Worm (Caenorhabditis elegans) whole organism, L4/young adult: Measurements from ENCODE around the gene hlh-30.

Source experiments
- W03F9.2 ChIP-seq: fragments of 150-350 bp; optimal IDR thresholded peaks from 2 replicates; lab custom pipeline; 2014; ENCODE audit warnings: missing biosample characterization, missing genetic modification characterization
- dao-5 ChIP-seq: sonication (generic microtip); optimal IDR thresholded peaks from 2 replicates; lab custom pipeline; 2016; ENCODE audit warnings: missing genotype, missing genetic modification characterization, moderate library complexity, missing compliant biosample characterization
- him-1 ChIP-seq: sonication (generic microtip); optimal IDR thresholded peaks from 2 replicates; lab custom pipeline; 2016; ENCODE audit warnings: missing genotype, missing genetic modification reagents, missing genetic modification characterization, missing compliant biosample characterization

The hlh-30 gene

ce11 chrIV:3999662-4000061 lies 35.1 kb downstream of the hlh-30 start:
- TF ChIP-seq him-1 (no peak), dao-5 (tag; lab: Kevin White, UChicago) (no peak)

DNA sequence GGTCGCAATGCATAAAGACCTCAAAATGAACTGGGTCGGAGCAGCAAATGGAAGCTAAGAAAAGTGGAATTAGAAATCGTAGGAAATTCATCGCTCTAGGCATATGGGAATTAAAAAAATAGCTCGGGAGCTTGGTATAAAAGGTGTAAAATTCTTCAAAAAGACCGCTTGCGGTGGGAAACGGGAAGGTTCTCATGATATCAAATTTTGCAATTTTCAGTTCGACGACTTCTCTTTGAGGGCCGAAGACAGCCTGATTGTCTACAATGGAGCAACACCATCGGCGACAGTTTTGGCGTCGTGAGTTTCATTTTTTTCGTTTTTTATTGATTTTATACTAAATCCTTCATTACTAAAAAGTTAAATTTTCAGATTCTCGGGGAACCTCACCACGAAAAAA lies 36.2 kb downstream of the hlh-30 start, which contains the start of gene F47C12.8:
F47C12.8 (minus strand) TSS at position 101 of the 400 bp plus-strand sequence.
- TF ChIP-seq W03F9.2 (tag; lab: Kevin White, UChicago) (no peak), dao-5 (tag; lab: Kevin White, UChicago) (no peak), him-1 (no peak)

DNA sequence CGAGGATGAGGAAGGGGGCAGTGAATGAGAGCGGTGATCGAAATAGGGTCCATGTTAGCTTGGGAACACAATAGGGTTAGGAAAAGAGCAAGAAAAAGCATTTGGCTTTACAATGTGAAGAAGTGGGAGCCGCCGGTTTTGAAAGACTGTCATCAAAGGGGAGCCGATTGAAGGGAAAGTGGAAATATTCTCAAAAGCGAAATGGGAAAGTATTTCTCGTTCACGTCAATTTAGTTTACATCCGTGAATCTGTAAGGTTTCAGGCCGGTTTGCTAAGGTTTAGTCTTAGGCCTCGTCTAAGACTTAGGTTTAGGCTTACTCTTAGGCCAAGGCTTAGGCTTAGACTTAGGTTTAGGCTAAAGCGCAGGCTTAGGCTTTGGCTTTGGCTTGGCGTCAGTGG lies 39.4 kb downstream of the hlh-30 start, which contains the start of gene F47C12.7:
F47C12.7 (minus strand) TSS at position 101 of the 400 bp plus-strand sequence.
- TF ChIP-seq him-1 = no peak
- no peak for TF ChIP-seq W03F9.2 (tag; lab: Kevin White, UChicago)
- no peak for TF ChIP-seq dao-5 (tag; lab: Kevin White, UChicago)

DNA sequence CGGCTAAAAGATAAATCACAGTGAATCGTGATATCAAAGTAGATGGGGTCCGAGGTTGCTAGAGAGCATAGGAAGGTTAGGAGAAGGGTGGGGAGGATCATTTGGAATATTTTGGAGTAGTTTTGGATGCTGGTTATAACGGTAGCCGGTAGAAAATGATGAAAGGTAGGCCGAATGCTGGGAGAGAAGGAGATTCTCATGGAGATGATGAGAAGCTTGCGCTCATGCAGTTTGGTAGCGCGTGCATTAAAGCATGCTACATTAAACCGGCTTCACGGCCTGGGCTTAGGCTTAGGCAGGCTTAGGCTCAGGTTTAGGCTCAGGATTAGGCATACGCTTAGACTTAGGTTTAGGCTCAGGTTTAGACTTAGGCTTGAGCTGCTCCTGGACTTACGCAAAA lies 40.4 kb downstream of the hlh-30 start, which contains the start of gene F47C12.13:
F47C12.13 (minus strand) TSS at position 101 of the 400 bp plus-strand sequence.
- TF ChIP-seq W03F9.2 (tag; lab: Kevin White, UChicago) (no peak), him-1 (no peak), dao-5 (tag; lab: Kevin White, UChicago) (no peak)

DNA sequence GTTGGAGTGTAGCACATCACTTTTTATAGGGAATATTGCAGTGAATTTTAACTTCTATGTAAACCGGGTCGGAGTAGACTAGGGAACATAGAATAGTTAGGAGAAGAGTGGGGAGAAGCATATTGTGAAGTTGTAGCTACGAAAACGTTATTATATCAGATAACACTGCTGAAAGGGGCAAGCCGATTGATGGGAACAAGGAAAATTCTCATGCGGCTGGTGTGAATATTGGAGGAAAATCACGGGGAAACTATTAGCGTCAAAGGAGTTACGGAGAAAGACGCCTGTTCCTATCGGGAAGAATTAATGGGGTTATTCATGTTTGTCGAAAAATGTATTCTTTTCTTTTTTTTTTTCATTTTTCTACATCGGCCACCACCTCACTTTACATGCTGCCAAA lies 41.5 kb downstream of the hlh-30 start, which contains the start of gene F47C12.6:
F47C12.6 (minus strand) TSS at position 101 of the 400 bp plus-strand sequence.
- TF ChIP-seq him-1 (no peak), W03F9.2 (tag; lab: Kevin White, UChicago) (no peak), dao-5 (tag; lab: Kevin White, UChicago) (no peak)

- TF ChIP-seq him-1 = no peak
- no peak for TF ChIP-seq dao-5 (tag; lab: Kevin White, UChicago)
- no peak for TF ChIP-seq W03F9.2 (tag; lab: Kevin White, UChicago)
These were observed 46.1 kb downstream of the hlh-30 start, which contains the start of gene clec-78 for ce11 chrIV:3988638-3989152. clec-78 (plus strand) TSS chrIV:3989102.

DNA sequence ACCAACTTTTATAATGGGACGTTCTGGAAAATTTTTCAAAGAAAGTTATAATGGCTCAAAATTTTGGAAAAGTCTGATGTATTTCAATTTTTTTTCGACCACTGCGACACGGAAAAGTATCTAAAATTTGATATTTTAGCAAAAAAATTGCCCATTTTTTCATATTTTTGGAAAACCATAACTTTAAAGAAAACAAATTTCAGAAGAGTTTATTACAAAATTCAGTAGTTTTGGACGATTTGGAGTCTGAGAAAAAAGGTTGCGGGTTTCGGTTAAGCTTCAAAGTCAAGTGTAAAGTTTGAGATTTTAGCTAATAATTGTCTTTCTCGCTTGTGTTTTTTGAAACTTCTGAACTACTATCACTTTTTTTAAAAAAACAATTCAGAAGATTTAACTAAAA lies 46.6 kb downstream of the hlh-30 start:
- no peak for TF ChIP-seq him-1
- TF ChIP-seq dao-5 (tag; lab: Kevin White, UChicago) = no peak
- TF ChIP-seq W03F9.2 (tag; lab: Kevin White, UChicago) = no peak

DNA sequence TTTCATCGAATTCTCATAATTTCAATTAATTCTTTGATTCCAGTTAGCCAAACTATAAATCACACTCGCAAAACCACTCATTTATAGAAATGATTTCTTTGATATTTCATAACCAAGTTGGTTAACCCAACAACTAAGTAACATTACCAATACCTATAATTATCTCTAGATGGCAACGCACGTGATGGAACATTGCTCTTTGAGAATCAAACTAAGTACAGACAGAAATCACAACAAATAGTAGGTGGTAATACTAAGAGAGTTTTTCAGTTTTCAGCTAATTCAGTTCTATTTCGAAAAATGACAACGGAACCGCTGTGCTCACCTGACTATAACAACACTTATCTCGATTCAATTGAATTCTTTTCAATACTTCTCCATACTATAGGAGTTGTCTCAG lies 53.1 kb downstream of the hlh-30 start, which contains the start of gene srh-223:
srh-223 (plus strand) TSS at position 301 of the 400 bp plus-strand sequence.
- no peak for TF ChIP-seq him-1
- TF ChIP-seq dao-5 (tag; lab: Kevin White, UChicago) = no peak
- TF ChIP-seq W03F9.2 (tag; lab: Kevin White, UChicago) = no peak

ce11 chrIV:3979525-3979924 lies 55.2 kb downstream of the hlh-30 start, which contains the start of gene srh-222:
srh-222 (plus strand) TSS chrIV:3979825.
- TF ChIP-seq W03F9.2 (tag; lab: Kevin White, UChicago) = no peak
- no peak for TF ChIP-seq dao-5 (tag; lab: Kevin White, UChicago)
- TF ChIP-seq him-1 = no peak

- TF ChIP-seq him-1 = no peak
- no peak for TF ChIP-seq dao-5 (tag; lab: Kevin White, UChicago)
- no peak for TF ChIP-seq W03F9.2 (tag; lab: Kevin White, UChicago)
These were observed 56.7 kb downstream of the hlh-30 start, which contains the start of gene srh-220 for ce11 chrIV:3977965-3978523. srh-220 (minus strand) TSS chrIV:3978015.

DNA sequence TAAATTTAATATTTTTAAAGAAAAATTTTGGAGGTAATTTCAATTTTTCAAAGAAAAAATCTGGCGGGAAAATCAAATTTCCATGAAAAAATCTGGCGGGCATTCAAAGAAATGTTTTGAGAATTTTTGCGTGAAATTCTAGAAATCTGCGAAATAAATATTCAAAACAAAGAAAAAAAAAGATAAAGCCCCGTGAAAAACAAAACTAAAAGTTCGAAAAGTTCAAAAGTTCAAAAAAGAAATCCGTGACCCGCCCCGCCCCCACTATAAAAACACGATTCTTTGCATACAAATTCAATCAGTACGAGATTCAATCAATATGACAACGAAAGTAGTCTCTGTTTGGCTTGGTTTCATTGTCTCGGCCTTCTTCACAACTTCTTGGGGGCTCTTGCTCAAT lies 61.7 kb downstream of the hlh-30 start, which contains the start of gene clec-79:
clec-79 (plus strand) TSS at position 301 of the 400 bp plus-strand sequence.
- TF ChIP-seq him-1 (no peak), W03F9.2 (tag; lab: Kevin White, UChicago) (no peak), dao-5 (tag; lab: Kevin White, UChicago) (no peak)

ce11 chrIV:3965013-3965412 lies 69.7 kb downstream of the hlh-30 start, which contains the start of gene clec-76:
clec-76 (plus strand) TSS chrIV:3965246.
- no peak for TF ChIP-seq him-1
- TF ChIP-seq W03F9.2 (tag; lab: Kevin White, UChicago) = no peak
- TF ChIP-seq dao-5 (tag; lab: Kevin White, UChicago) = no peak
